Worm (Caenorhabditis elegans) whole organism, L2 larva: Measurements from ENCODE around the gene dhs-13.

Experiments used
- F13H6.1 ChIP-seq: sonication (generic microtip); optimal IDR thresholded peaks from 2 replicates; lab custom pipeline; 2016; ENCODE audit warnings: missing genetic modification characterization, missing compliant biosample characterization
- R02D3.7 ChIP-seq: fragments of 150-350 bp; optimal IDR thresholded peaks from 2 replicates; lab custom pipeline; 2014; ENCODE audit warnings: missing biosample characterization, missing genetic modification characterization
- Y55F3AM.14 ChIP-seq: fragments of 200-800 bp; sonication (Bioruptor generic); optimal IDR thresholded peaks from 2 replicates; lab custom pipeline; 2018; ENCODE audit warnings: mild to moderate bottlenecking, missing genetic modification characterization, missing compliant biosample characterization
- ama-1 ChIP-seq: fragments of 150-350 bp; optimal IDR thresholded peaks from 2 replicates; lab custom pipeline; 2018; ENCODE audit warnings: inconsistent platforms
- lin-39 ChIP-seq: fragments of 150-350 bp; optimal IDR thresholded peaks from 2 replicates; lab custom pipeline; 2014; ENCODE audit warnings: missing biosample characterization, missing genetic modification reagents, missing genetic modification characterization
- mdl-1 ChIP-seq, 2 experiments: fragments of 150-350 bp in 1 of 2; sonication (generic microtip) in 1 of 2; optimal IDR thresholded peaks; 2 replicates each; lab custom pipeline; 2017; ENCODE audit warnings: missing biosample characterization in 2 of 2, missing genetic modification characterization in 2 of 2
- snpc-4 ChIP-seq: fragments of 150-350 bp; optimal IDR thresholded peaks from 2 replicates; lab custom pipeline; 2014; ENCODE audit warnings: missing biosample characterization, missing genetic modification characterization

DNA sequence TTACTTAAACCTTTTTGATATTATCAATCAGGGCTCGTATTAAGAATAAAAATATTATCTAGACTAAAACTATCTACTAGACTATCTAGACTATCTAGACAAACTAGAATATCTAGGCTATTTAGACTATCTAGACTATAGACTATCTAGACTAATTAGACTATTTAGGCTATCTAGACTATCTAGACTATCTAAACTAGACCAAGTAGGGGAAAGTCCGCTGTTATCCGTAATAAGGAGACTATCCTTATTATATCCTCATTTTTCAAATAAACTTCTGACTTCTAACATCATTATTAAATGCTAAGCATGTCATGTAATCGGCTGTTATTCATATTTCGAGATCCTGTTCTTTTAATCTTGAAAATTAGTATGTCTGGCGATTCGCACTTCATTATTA is 49.6 kb downstream of the dhs-13 start, which contains the start of gene srw-101:
- TF ChIP-seq mdl-1 (tag; optimal IDR thresholded peaks at IDR 0.05; lab: Kevin White, UChicago) (no peak), ama-1 (no peak), snpc-4 (tag; lab: Kevin White, UChicago) (no peak), F13H6.1 (tag; lab: Kevin White, UChicago) (no peak), R02D3.7 (tag; lab: Kevin White, UChicago) (no peak), lin-39 (tag; lab: Kevin White, UChicago) (no peak), Y55F3AM.14 (GFP tag; lab: Kevin White, UChicago) (no peak)
